Worm (Caenorhabditis elegans) whole organism, L3 larva: ENCODE data around the gene lin-42.

Source experiments
- ama-1 ChIP-seq: fragments of 150-350 bp; optimal IDR thresholded peaks from 2 replicates; lab custom pipeline; 2018
- ceh-16 ChIP-seq: sonication (generic microtip); optimal IDR thresholded peaks from 2 replicates; lab custom pipeline; 2017; ENCODE audit warnings: missing biosample characterization, missing genetic modification characterization
- ceh-82 ChIP-seq: fragments of 150-350 bp; optimal IDR thresholded peaks from 2 replicates; lab custom pipeline; 2014; ENCODE audit warnings: missing biosample characterization, missing genetic modification characterization
- ceh-9 ChIP-seq: sonication (generic microtip); optimal IDR thresholded peaks from 2 replicates; lab custom pipeline; 2018; ENCODE audit warnings: missing biosample characterization, missing genetic modification characterization
- egl-5 ChIP-seq: fragments of 150-350 bp; optimal IDR thresholded peaks from 2 replicates; lab custom pipeline; 2017; ENCODE audit warnings: missing biosample characterization, missing genetic modification reagents, missing genetic modification characterization, inconsistent platforms
- elt-1 ChIP-seq: fragments of 150-350 bp; optimal IDR thresholded peaks from 2 replicates; lab custom pipeline; 2014; ENCODE audit warnings: missing biosample characterization, missing genetic modification characterization
- fkh-2 ChIP-seq: fragments of 150-350 bp; optimal IDR thresholded peaks from 2 replicates; lab custom pipeline; 2014; ENCODE audit warnings: missing biosample characterization, missing genetic modification reagents, missing genetic modification characterization
- fos-1 ChIP-seq: fragments of 150-350 bp; optimal IDR thresholded peaks from 2 replicates; lab custom pipeline; 2014; ENCODE audit warnings: missing biosample characterization, missing genetic modification characterization
- jun-1 ChIP-seq: fragments of 150-350 bp; optimal IDR thresholded peaks from 2 replicates; lab custom pipeline; 2014; ENCODE audit warnings: missing biosample characterization, missing genetic modification reagents, missing genetic modification characterization
- lin-39 ChIP-seq: fragments of 150-350 bp; optimal IDR thresholded peaks from 2 replicates; lab custom pipeline; 2018; ENCODE audit warnings: missing biosample characterization, missing genetic modification reagents, missing genetic modification characterization
- lsy-12 ChIP-seq: sonication (generic microtip); optimal IDR thresholded peaks from 2 replicates; lab custom pipeline; 2016; ENCODE audit warnings: mild to moderate bottlenecking, missing genetic modification characterization, missing compliant biosample characterization
- mml-1 ChIP-seq: fragments of 150-350 bp; sonication (generic microtip); optimal IDR thresholded peaks from 3 replicates; lab custom pipeline; 2014; ENCODE audit warnings: missing biosample characterization, missing genetic modification characterization
- nfya-1 ChIP-seq: sonication (generic microtip); optimal IDR thresholded peaks from 2 replicates; lab custom pipeline; 2017; ENCODE audit warnings: missing genetic modification characterization, mild to moderate bottlenecking, missing compliant biosample characterization, antibody characterized with exemption, moderate library complexity; ENCODE audit not compliant: insufficient read depth
- nhr-23 ChIP-seq: fragments of 150-350 bp; optimal IDR thresholded peaks from 2 replicates; lab custom pipeline; 2014; ENCODE audit warnings: missing biosample characterization, missing genetic modification reagents, missing genetic modification characterization
- nhr-237 ChIP-seq: fragments of 150-350 bp; optimal IDR thresholded peaks from 2 replicates; lab custom pipeline; 2014; ENCODE audit warnings: missing biosample characterization, missing genetic modification characterization
- nhr-25 ChIP-seq: sonication (generic microtip); optimal IDR thresholded peaks from 2 replicates; lab custom pipeline; 2017; ENCODE audit warnings: missing biosample characterization, missing genetic modification characterization
- nhr-28 ChIP-seq: fragments of 150-350 bp; optimal IDR thresholded peaks from 2 replicates; lab custom pipeline; 2014; ENCODE audit warnings: missing biosample characterization, missing genetic modification characterization
- nhr-43 ChIP-seq: sonication (generic microtip); optimal IDR thresholded peaks from 2 replicates; lab custom pipeline; 2016; ENCODE audit warnings: mild to moderate bottlenecking, missing genetic modification characterization, missing compliant biosample characterization; ENCODE audit not compliant: poor library complexity, severe bottlenecking
- nhr-67 ChIP-seq: fragments of 150-350 bp; optimal IDR thresholded peaks from 2 replicates; lab custom pipeline; 2014; ENCODE audit warnings: missing biosample characterization, missing genetic modification characterization
- pha-4 ChIP-seq: fragments of 150-350 bp; optimal IDR thresholded peaks from 2 replicates; lab custom pipeline; 2014; ENCODE audit warnings: missing biosample characterization, missing genetic modification reagents, missing genetic modification characterization
- pqm-1 ChIP-seq: fragments of 150-350 bp; optimal IDR thresholded peaks from 2 replicates; lab custom pipeline; 2017; ENCODE audit warnings: missing biosample characterization, missing genetic modification characterization, inconsistent platforms
- sea-2 ChIP-seq: fragments of 150-350 bp; sonication (generic microtip); optimal IDR thresholded peaks from 4 replicates; lab custom pipeline; 2014; ENCODE audit warnings: missing biosample characterization, missing genetic modification reagents, missing genetic modification characterization
- snpc-4 ChIP-seq: fragments of 150-350 bp; optimal IDR thresholded peaks from 2 replicates; lab custom pipeline; 2014; ENCODE audit warnings: missing biosample characterization, missing genetic modification characterization
- tbx-2 ChIP-seq: sonication (generic microtip); optimal IDR thresholded peaks from 2 replicates; lab custom pipeline; 2016; ENCODE audit warnings: mild to moderate bottlenecking, missing genetic modification characterization, missing compliant biosample characterization
- unc-62 ChIP-seq: fragments of 150-350 bp; sonication (generic microtip); optimal IDR thresholded peaks from 4 replicates; lab custom pipeline; 2014; ENCODE audit warnings: missing biosample characterization, missing genetic modification reagents, missing genetic modification characterization
- zag-1 ChIP-seq: fragments of 150-350 bp; optimal IDR thresholded peaks from 2 replicates; lab custom pipeline; 2014; ENCODE audit warnings: missing biosample characterization, missing genetic modification characterization
- ztf-11 ChIP-seq: fragments of 150-350 bp; optimal IDR thresholded peaks from 2 replicates; lab custom pipeline; 2014; ENCODE audit warnings: missing biosample characterization, missing genetic modification characterization
- ztf-4 ChIP-seq: fragments of 150-350 bp; optimal IDR thresholded peaks from 2 replicates; lab custom pipeline; 2014; ENCODE audit warnings: missing biosample characterization, missing genetic modification characterization

Gene lin-42

ce11 chrII:1236479-1236878 lies 15.7 kb downstream of the lin-42 start:
- TF ChIP-seq nhr-25 (tag; lab: Kevin White, UChicago) (peak; percentile 36), nhr-23 (tag; lab: Kevin White, UChicago) (peak; percentile 58), elt-1 (peak; percentile 5), pha-4 (peak; percentile 21), lsy-12 (tag; lab: Kevin White, UChicago) (peak; percentile 54), nhr-28 (tag; lab: Kevin White, UChicago) (no peak), sea-2 (GFP tag; lab: Kevin White, UChicago) (peak; percentile 19), jun-1 (tag; lab: Kevin White, UChicago) (no peak)

ce11 chrII:1236003-1236402 lies 16.2 kb downstream of the lin-42 start:
- TF ChIP-seq lin-39 (tag; lab: Kevin White, UChicago) = no peak
- no peak for TF ChIP-seq fos-1
- no peak for TF ChIP-seq unc-62 (GFP tag; lab: Kevin White, UChicago)
- no peak for TF ChIP-seq zag-1
- no peak for TF ChIP-seq egl-5 (tag; lab: Kevin White, UChicago)

ce11 chrII:1234971-1235370 lies 17.2 kb downstream of the lin-42 start:
- TF ChIP-seq nhr-23 (tag; lab: Kevin White, UChicago) (peak; percentile 16), nhr-25 (tag; lab: Kevin White, UChicago) (peak; percentile 53), lsy-12 (tag; lab: Kevin White, UChicago) (peak; percentile 55), ztf-4 (tag; lab: Kevin White, UChicago) (no peak), ama-1 (peak; percentile 46)

- TF ChIP-seq nhr-23 (tag; lab: Kevin White, UChicago) (peak; percentile 80), nhr-43 (tag; lab: Kevin White, UChicago) (peak; percentile 39), ztf-4 (tag; lab: Kevin White, UChicago) (peak; percentile 22), lsy-12 (tag; lab: Kevin White, UChicago) (peak; percentile 86), nfya-1 (no peak), tbx-2 (tag; lab: Kevin White, UChicago) (peak; percentile 9)
Observed at ce11 chrII:1232967-1233366, 19.2 kb downstream of the lin-42 start.

ce11 chrII:1228943-1229342 lies 23.2 kb downstream of the lin-42 start:
- TF ChIP-seq ztf-4 (tag; lab: Kevin White, UChicago) (no peak), nhr-67 (no peak), nhr-23 (tag; lab: Kevin White, UChicago) (no peak), ama-1 (no peak), fkh-2 (tag; lab: Kevin White, UChicago) (no peak), ztf-11 (no peak), mml-1 (tag; lab: Kevin White, UChicago) (no peak)
- TF ChIP-seq, all 47 proteins: peak for 0

- no peak for TF ChIP-seq ceh-9 (tag; lab: Kevin White, UChicago)
- no peak for TF ChIP-seq nhr-67
- no peak for TF ChIP-seq nhr-237 (tag; lab: Kevin White, UChicago)
- no peak for TF ChIP-seq ceh-82 (tag; lab: Kevin White, UChicago)
- TF ChIP-seq pha-4 = peak; percentile 41
- TF ChIP-seq snpc-4 (tag; lab: Kevin White, UChicago) = no peak
- TF ChIP-seq pqm-1 (tag; lab: Kevin White, UChicago) = no peak
- TF ChIP-seq, all 47 proteins: peak for 1
Observed at ce11 chrII:1217269-1217668, 34.9 kb downstream of the lin-42 start.

ce11 chrII:1214627-1215026 lies 37.5 kb downstream of the lin-42 start:
- peak; percentile 70 for TF ChIP-seq elt-1
- TF ChIP-seq ceh-16 (tag; lab: Kevin White, UChicago) = no peak

- TF ChIP-seq lsy-12 (tag; lab: Kevin White, UChicago) (no peak), egl-5 (tag; lab: Kevin White, UChicago) (no peak), unc-62 (GFP tag; lab: Kevin White, UChicago) (no peak)
Observed at ce11 chrII:1203523-1203922, 48.6 kb downstream of the lin-42 start.
